Fruit fly (Drosophila melanogaster) whole organism, embryonic: ENCODE results near the gene GstD8.

Experiments used
- Aef1 ChIP-seq: fragments of 200-800 bp; sonication (Bioruptor generic); IDR thresholded peaks from 3 replicates; pipeline ENCODE4 v1.3.6; 2022; ENCODE audit warnings: missing biosample characterization, missing genetic modification characterization
- Antp ChIP-seq: fragments of 200-800 bp; sonication (Bioruptor generic); optimal IDR thresholded peaks from 3 replicates; lab custom pipeline; 2016; ENCODE audit warnings: missing biosample characterization, missing genetic modification characterization
- Atf6 ChIP-seq: fragments of 200-800 bp; sonication (Bioruptor generic); IDR thresholded peaks from 2 replicates; pipeline ENCODE4 v1.3.6; 2022; ENCODE audit warnings: missing biosample characterization, missing genetic modification characterization
- CG10654 ChIP-seq: fragments of 200-800 bp; sonication (Bioruptor generic); optimal IDR thresholded peaks from 2 replicates; lab custom pipeline; 2016; ENCODE audit warnings: missing biosample characterization, missing genetic modification characterization
- CG11398 ChIP-seq: fragments of 200-800 bp; sonication (Bioruptor generic); optimal IDR thresholded peaks from 2 replicates; lab custom pipeline; 2016; ENCODE audit warnings: missing biosample characterization, missing genetic modification characterization
- CG12744 ChIP-seq: fragments of 200-800 bp; sonication (Bioruptor generic); optimal IDR thresholded peaks from 2 replicates; lab custom pipeline; 2016; ENCODE audit warnings: missing biosample characterization, missing genetic modification characterization
- CG17385 ChIP-seq: fragments of 200-800 bp; sonication (Bioruptor generic); optimal IDR thresholded peaks from 3 replicates; lab custom pipeline; 2018; ENCODE audit warnings: missing biosample characterization, mild to moderate bottlenecking, missing genetic modification characterization
- CG31441 ChIP-seq: fragments of 200-800 bp; sonication (Bioruptor generic); IDR thresholded peaks from 2 replicates; pipeline ENCODE4 v1.3.6; 2022; ENCODE audit warnings: missing biosample characterization, missing genetic modification characterization
- CG3407 ChIP-seq: fragments of 200-800 bp; sonication (Bioruptor generic); optimal IDR thresholded peaks from 2 replicates; lab custom pipeline; 2018; ENCODE audit warnings: missing biosample characterization, mild to moderate bottlenecking, missing genetic modification characterization
- CG4617 ChIP-seq: fragments of 200-800 bp; sonication (Bioruptor generic); optimal IDR thresholded peaks from 3 replicates; lab custom pipeline; 2016; ENCODE audit warnings: missing biosample characterization, missing genetic modification characterization, borderline replicate concordance
- CG5180 ChIP-seq: fragments of 200-800 bp; sonication (Bioruptor generic); optimal IDR thresholded peaks from 3 replicates; lab custom pipeline; 2017; ENCODE audit warnings: missing biosample characterization, missing genetic modification characterization, mild to moderate bottlenecking, moderate library complexity, missing genetic modification reagents
- CG8765 ChIP-seq: fragments of 200-800 bp; sonication (Bioruptor generic); IDR thresholded peaks from 2 replicates; pipeline ENCODE4 v1.3.6; 2022; ENCODE audit warnings: missing biosample characterization, missing genetic modification characterization
- Deaf1 ChIP-seq: fragments of 200-800 bp; optimal IDR thresholded peaks from 3 replicates; lab custom pipeline; 2019; ENCODE audit warnings: missing biosample characterization, mild to moderate bottlenecking, missing genetic modification characterization, moderate library complexity
- Dip2 ChIP-seq: fragments of 200-800 bp; sonication (Bioruptor generic); IDR thresholded peaks from 2 replicates; pipeline ENCODE4 v1.3.6; 2022; ENCODE audit warnings: missing biosample characterization, missing genetic modification characterization
- H15 ChIP-seq: fragments of 200-800 bp; sonication (Bioruptor generic); IDR thresholded peaks from 3 replicates; pipeline ENCODE4 v1.3.6; 2022; ENCODE audit warnings: missing biosample characterization, missing genetic modification characterization
- Hr3 ChIP-seq: fragments of 200-800 bp; sonication (Bioruptor generic); optimal IDR thresholded peaks from 3 replicates; lab custom pipeline; 2016; ENCODE audit warnings: missing biosample characterization, missing genetic modification characterization
- Kr ChIP-seq: fragments of 200-800 bp; sonication (Bioruptor generic); optimal IDR thresholded peaks from 2 replicates; lab custom pipeline; 2017; ENCODE audit warnings: missing biosample characterization, mild to moderate bottlenecking, missing genetic modification characterization
- Ptx1 ChIP-seq: fragments of 200-800 bp; sonication (Bioruptor generic); IDR thresholded peaks from 2 replicates; pipeline ENCODE4 v1.3.6; 2022; ENCODE audit warnings: missing biosample characterization, missing genetic modification characterization
- Sry-δ ChIP-seq: fragments of 200-800 bp; sonication (Bioruptor generic); optimal IDR thresholded peaks from 2 replicates; lab custom pipeline; 2016; ENCODE audit warnings: missing biosample characterization, missing genetic modification characterization
- cg ChIP-seq: fragments of 200-800 bp; sonication (Bioruptor generic); optimal IDR thresholded peaks from 3 replicates; lab custom pipeline; 2019; ENCODE audit warnings: missing biosample characterization, mild to moderate bottlenecking, missing genetic modification characterization, moderate library complexity
- chn ChIP-seq: fragments of 200-800 bp; sonication (Bioruptor generic); optimal IDR thresholded peaks from 2 replicates; lab custom pipeline; 2016; ENCODE audit warnings: missing biosample characterization, missing genetic modification characterization
- dmrt11E ChIP-seq: fragments of 200-800 bp; sonication (Bioruptor generic); optimal IDR thresholded peaks from 3 replicates; lab custom pipeline; 2018; ENCODE audit warnings: missing biosample characterization, mild to moderate bottlenecking, missing genetic modification characterization, moderate library complexity
- exex ChIP-seq: fragments of 200-800 bp; sonication (Bioruptor generic); optimal IDR thresholded peaks from 4 replicates; lab custom pipeline; 2018; ENCODE audit warnings: missing biosample characterization, mild to moderate bottlenecking, missing genetic modification characterization, moderate library complexity
- grn ChIP-seq: fragments of 200-800 bp; sonication (Bioruptor generic); optimal IDR thresholded peaks from 3 replicates; lab custom pipeline; 2017; ENCODE audit warnings: missing biosample characterization, missing genetic modification characterization
- hb ChIP-seq: fragments of 200-800 bp; sonication (Bioruptor generic); IDR thresholded peaks from 3 replicates; pipeline ENCODE4 v1.3.6; 2022; ENCODE audit warnings: missing biosample characterization, missing genetic modification characterization; ENCODE audit not compliant: partially characterized antibody
- ind ChIP-seq: fragments of 200-800 bp; sonication (Bioruptor generic); optimal IDR thresholded peaks from 3 replicates; lab custom pipeline; 2016; ENCODE audit warnings: missing biosample characterization, missing genetic modification characterization
- insv ChIP-seq, 2 experiments: fragments of 200-800 bp; sonication (Bioruptor generic); optimal IDR thresholded peaks; 3 replicates each; lab custom pipeline; 2016 to 2018; ENCODE audit warnings: missing biosample characterization in 2 of 2, missing genetic modification characterization in 2 of 2
- mirr ChIP-seq: fragments of 200-800 bp; sonication (Bioruptor generic); optimal IDR thresholded peaks from 3 replicates; lab custom pipeline; 2018; ENCODE audit warnings: missing biosample characterization, mild to moderate bottlenecking, missing genetic modification characterization
- nom ChIP-seq: fragments of 200-800 bp; sonication (Bioruptor generic); optimal IDR thresholded peaks from 2 replicates; lab custom pipeline; 2017; ENCODE audit warnings: missing biosample characterization, missing genetic modification characterization, mild to moderate bottlenecking, moderate library complexity, missing genetic modification reagents
- pfk ChIP-seq: fragments of 200-800 bp; sonication (Bioruptor generic); optimal IDR thresholded peaks from 2 replicates; lab custom pipeline; 2018; ENCODE audit warnings: missing biosample characterization, mild to moderate bottlenecking, missing genetic modification characterization, moderate library complexity
- phol ChIP-seq: fragments of 200-800 bp; sonication (Bioruptor generic); optimal IDR thresholded peaks from 3 replicates; lab custom pipeline; 2018; ENCODE audit warnings: missing biosample characterization, mild to moderate bottlenecking, missing genetic modification characterization, moderate library complexity
- pzg ChIP-seq: fragments of 200-800 bp; sonication (Bioruptor generic); optimal IDR thresholded peaks from 3 replicates; lab custom pipeline; 2018; ENCODE audit warnings: missing biosample characterization, mild to moderate bottlenecking, missing genetic modification characterization, moderate library complexity
- rib ChIP-seq: fragments of 200-800 bp; sonication (Bioruptor generic); IDR thresholded peaks from 2 replicates; pipeline ENCODE4 v1.3.6; 2022; ENCODE audit warnings: missing biosample characterization, missing genetic modification characterization
- salm ChIP-seq: fragments of 200-800 bp; sonication (Bioruptor generic); optimal IDR thresholded peaks from 2 replicates; lab custom pipeline; 2018; ENCODE audit warnings: missing biosample characterization, mild to moderate bottlenecking, missing genetic modification characterization
- sim ChIP-seq: fragments of 200-800 bp; sonication (Bioruptor generic); IDR thresholded peaks from 2 replicates; pipeline ENCODE4 v1.3.6; 2022; ENCODE audit warnings: missing biosample characterization, missing genetic modification characterization
- sqz ChIP-seq: fragments of 200-800 bp; sonication (Bioruptor generic); optimal IDR thresholded peaks from 3 replicates; lab custom pipeline; 2018; ENCODE audit warnings: missing biosample characterization, mild to moderate bottlenecking, missing genetic modification characterization
- sug ChIP-seq: fragments of 200-800 bp; optimal IDR thresholded peaks from 2 replicates; lab custom pipeline; 2019; ENCODE audit warnings: missing biosample characterization, mild to moderate bottlenecking, missing genetic modification characterization, moderate library complexity
- tgo ChIP-seq: fragments of 200-800 bp; sonication (Bioruptor generic); IDR thresholded peaks from 3 replicates; pipeline ENCODE4 v1.3.6; 2022; ENCODE audit warnings: missing biosample characterization, missing genetic modification characterization
- tio ChIP-seq: fragments of 200-800 bp; sonication (Bioruptor generic); optimal IDR thresholded peaks from 2 replicates; lab custom pipeline; 2017; ENCODE audit warnings: missing biosample characterization, missing genetic modification characterization, inconsistent platforms
- ttk ChIP-seq: fragments of 200-800 bp; sonication (Bioruptor generic); IDR thresholded peaks from 2 replicates; pipeline ENCODE4 v2.1.2; 2022; ENCODE audit warnings: missing biosample characterization, missing genetic modification characterization
- wek ChIP-seq: fragments of 200-800 bp; sonication (Bioruptor generic); optimal IDR thresholded peaks from 3 replicates; lab custom pipeline; 2018; ENCODE audit warnings: missing biosample characterization, mild to moderate bottlenecking, missing genetic modification characterization, moderate library complexity
- zf30C ChIP-seq: fragments of 200-800 bp; sonication (Bioruptor generic); optimal IDR thresholded peaks from 3 replicates; lab custom pipeline; 2018; ENCODE audit warnings: missing biosample characterization, mild to moderate bottlenecking, missing genetic modification characterization

GstD8 gene

dm6 chr3R:12375258-12375783 is 4.5 kb upstream of the GstD8 start, which contains the start of gene GstD5 (continued):
- TF ChIP-seq tio (GFP tag; lab: Kevin White, UChicago) (no peak), CG5180 (GFP tag; lab: Kevin White, UChicago) (no peak), ttk (GFP tag; lab: Robert Waterston, UW) (no peak), H15 (GFP tag; lab: Robert Waterston, UW) (no peak), Aef1 (GFP tag; lab: Robert Waterston, UW) (no peak), CG31441 (GFP tag; lab: Robert Waterston, UW) (no peak), cg (GFP tag; lab: Kevin White, UChicago) (peak; percentile 10), CG8765 (GFP tag; lab: Robert Waterston, UW) (no peak), Atf6 (GFP tag; lab: Robert Waterston, UW) (no peak), zf30C (GFP tag; lab: Kevin White, UChicago) (no peak), CG3407 (no peak), hb (no peak), CG4617 (GFP tag; lab: Kevin White, UChicago) (no peak)

DNA sequence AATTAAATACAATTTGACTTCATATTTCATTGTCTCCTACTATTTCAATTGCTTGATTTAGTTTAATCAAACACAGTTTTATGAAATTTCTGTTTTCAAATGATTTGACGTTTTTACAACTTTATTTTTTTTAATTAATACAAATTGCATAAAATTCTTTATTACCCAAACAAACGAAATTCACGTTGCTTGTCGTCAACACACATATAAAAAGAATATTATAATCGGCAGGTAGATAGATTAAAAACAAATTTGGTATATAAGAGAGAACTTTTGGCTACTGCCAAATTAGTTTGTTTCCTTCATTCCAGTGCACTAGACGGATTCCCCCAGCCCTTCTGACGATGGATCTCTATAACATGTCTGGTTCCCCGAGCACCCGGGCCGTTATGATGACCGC is 3.0 kb upstream of the GstD8 start, which contains the start of gene GstD6:
Gene GstD6 (plus strand): TSS at position 301 of the 400 bp plus-strand sequence.
- TF ChIP-seq nom (GFP tag; lab: Kevin White, UChicago), result no peak

DNA sequence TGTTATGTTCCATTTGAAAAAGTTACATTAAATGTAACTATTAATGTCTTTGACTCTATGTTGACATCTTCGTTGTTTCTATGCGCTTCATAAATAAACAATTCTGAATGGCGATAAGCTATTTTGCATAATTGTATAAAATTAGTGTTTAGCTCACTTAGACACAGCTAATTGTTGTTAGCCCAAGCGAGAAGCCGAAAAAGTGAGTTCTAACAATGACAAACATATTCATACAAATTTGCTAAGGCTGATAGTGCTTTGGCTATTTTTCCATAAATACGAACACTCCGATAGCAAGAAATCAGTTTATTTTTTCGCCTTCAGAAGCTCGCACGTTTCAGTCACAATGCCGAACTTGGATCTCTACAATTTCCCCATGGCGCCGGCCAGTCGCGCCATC is 1.6 kb upstream of the GstD8 start, which contains the start of gene GstD7:
Gene GstD7 (plus strand): TSS at position 301 of the 400 bp plus-strand sequence.
- TF ChIP-seq CG10654 (GFP tag; lab: Kevin White, UChicago), result no peak
- TF ChIP-seq Hr3 (GFP tag; lab: Kevin White, UChicago), result no peak
- TF ChIP-seq Antp (GFP tag; lab: Kevin White, UChicago), result no peak
- TF ChIP-seq tgo, result no peak
- TF ChIP-seq salm (tag; lab: Kevin White, UChicago), result no peak
- TF ChIP-seq pzg (GFP tag; lab: Kevin White, UChicago), result no peak
- TF ChIP-seq pfk (GFP tag; lab: Kevin White, UChicago), result no peak
- no peak for TF ChIP-seq sim (GFP tag; lab: Robert Waterston, UW)
- TF ChIP-seq Sry-δ, result no peak
- no peak for TF ChIP-seq CG17385
- no peak for TF ChIP-seq phol (tag; lab: Kevin White, UChicago)
- no peak for TF ChIP-seq dmrt11E (tag; lab: Kevin White, UChicago)
- no peak for TF ChIP-seq Kr (GFP tag; lab: Kevin White, UChicago)
- TF ChIP-seq Deaf1 (tag; lab: Kevin White, UChicago), result no peak
- no peak for TF ChIP-seq Dip2 (GFP tag; lab: Robert Waterston, UW)
- no peak for TF ChIP-seq CG12744 (GFP tag; lab: Kevin White, UChicago)
- TF ChIP-seq CG11398 (GFP tag; lab: Kevin White, UChicago), result no peak
- TF ChIP-seq insv (GFP tag; optimal IDR thresholded peaks at IDR 0.05; lab: Kevin White, UChicago), result no peak
- TF ChIP-seq chn (GFP tag; lab: Kevin White, UChicago), result no peak
- TF ChIP-seq, all 482 proteins: peak for 0

dm6 chr3R:12379249-12379648 is 559 bp upstream of the GstD8 start:
- peak; percentile 23 for TF ChIP-seq sug (tag; lab: Kevin White, UChicago)
- TF ChIP-seq ind (GFP tag; lab: Kevin White, UChicago), result no peak
- no peak for TF ChIP-seq Ptx1 (GFP tag; lab: Robert Waterston, UW)
- TF ChIP-seq mirr, result peak; percentile 50
- no peak for TF ChIP-seq rib (GFP tag; lab: Robert Waterston, UW)
- no peak for TF ChIP-seq wek (GFP tag; lab: Kevin White, UChicago)
- no peak for TF ChIP-seq sqz (GFP tag; lab: Kevin White, UChicago)
- TF ChIP-seq grn (GFP tag; lab: Kevin White, UChicago), result peak; percentile 9
- TF ChIP-seq exex, result peak; percentile 79
